Fruit fly (Drosophila melanogaster): ENCODE results near the gene CG15317.
A peak's percentile ranks its signal among the peaks of the same experiment; 100 is the strongest.

dm6 chrX:9585359-9586002 lies 29.1 kb upstream of the CG15317 start, which contains the start of gene Hex-A:
- TF ChIP-seq Gug (GFP tag; IDR thresholded peaks at IDR 0.05) (peak; percentile 75), usp (GFP tag; optimal IDR thresholded peaks at IDR 0.05) (no peak), fd64A (GFP tag; optimal IDR thresholded peaks at IDR 0.05) (peak; percentile 87), sens-2 (GFP tag; IDR thresholded peaks at IDR 0.05) (peak; percentile 75), CG1602 (GFP tag; optimal IDR thresholded peaks at IDR 0.05) (peak; percentile 87), CG4707 (GFP tag; optimal IDR thresholded peaks at IDR 0.05) (peak; percentile 83), CG8478 (optimal IDR thresholded peaks at IDR 0.05) (no peak), psq (GFP tag; optimal IDR thresholded peaks at IDR 0.05) (peak; percentile 83), schlank (tag; optimal IDR thresholded peaks at IDR 0.05) (peak; percentile 95), dmrt11E (tag; optimal IDR thresholded peaks at IDR 0.05) (peak; percentile 93)

All from whole organism, embryonic.